Worm (Caenorhabditis elegans) whole organism, L4 larva: ENCODE data around the gene srh-19.
A peak's percentile ranks its signal among the peaks of the same experiment; 100 is the strongest.
"Not testable (repeated sequence)": the region's sequence is repeated elsewhere in the genome, so short reads cannot be mapped to it uniquely, and the experiment has no call there.

Source experiments
- Y105C5A.15 ChIP-seq: fragments of 200-800 bp; sonication (Bioruptor generic); IDR thresholded peaks from 2 replicates; pipeline ENCODE4 v1.3.6; 2022; ENCODE audit warnings: missing genetic modification characterization, missing compliant biosample characterization
- Y5F2A.4 ChIP-seq: fragments of 200-800 bp; sonication (Bioruptor generic); optimal IDR thresholded peaks from 2 replicates; lab custom pipeline; 2018; ENCODE audit warnings: mild to moderate bottlenecking, missing genetic modification characterization, missing compliant biosample characterization
- ceh-28 ChIP-seq: fragments of 150-350 bp; optimal IDR thresholded peaks from 2 replicates; lab custom pipeline; 2014; ENCODE audit warnings: missing biosample characterization, missing genetic modification reagents, missing genetic modification characterization
- ceh-62 ChIP-seq: sonication (generic microtip); optimal IDR thresholded peaks from 2 replicates; lab custom pipeline; 2017; ENCODE audit warnings: missing biosample characterization, missing genetic modification characterization
- daf-12 ChIP-seq: fragments of 150-350 bp; optimal IDR thresholded peaks from 2 replicates; lab custom pipeline; 2014; ENCODE audit warnings: missing biosample characterization, missing genetic modification reagents, missing genetic modification characterization
- daf-16 ChIP-seq, 3 experiments: sonication (generic microtip); optimal IDR thresholded peaks; 2 replicates each; lab custom pipeline; 2016 to 2017; ENCODE audit warnings: missing genetic modification characterization in 3 of 3, missing genetic modification reagents in 3 of 3, mild to moderate bottlenecking in 2 of 3, missing compliant biosample characterization in 2 of 3, missing biosample characterization in 1 of 3, moderate library complexity in 1 of 3
- dmd-6 ChIP-seq: fragments of 200-800 bp; sonication (Bioruptor generic); IDR thresholded peaks from 2 replicates; pipeline ENCODE4 v1.3.6; 2022; ENCODE audit warnings: missing genetic modification reagents, missing genetic modification characterization, missing compliant biosample characterization
- dve-1 ChIP-seq: sonication (generic microtip); optimal IDR thresholded peaks from 2 replicates; lab custom pipeline; 2017; ENCODE audit warnings: antibody characterized with exemption, mild to moderate bottlenecking, missing genetic modification characterization, missing compliant biosample characterization; ENCODE audit not compliant: insufficient read depth
- egl-43 ChIP-seq: fragments of 200-800 bp; sonication (Bioruptor generic); IDR thresholded peaks from 2 replicates; pipeline ENCODE4 v1.3.6; 2022; ENCODE audit warnings: missing genetic modification reagents, missing genetic modification characterization, missing compliant biosample characterization
- hlh-11 ChIP-seq: fragments of 200-800 bp; sonication (Bioruptor generic); optimal IDR thresholded peaks from 2 replicates; lab custom pipeline; 2018; ENCODE audit warnings: mild to moderate bottlenecking, missing genetic modification characterization, missing compliant biosample characterization
- hlh-30 ChIP-seq: sonication (generic microtip); optimal IDR thresholded peaks from 2 replicates; lab custom pipeline; 2017; ENCODE audit warnings: antibody characterized with exemption, mild to moderate bottlenecking, missing genetic modification characterization, missing compliant biosample characterization; ENCODE audit not compliant: insufficient read depth
- hmg-1.1 ChIP-seq: fragments of 200-800 bp; sonication (Bioruptor generic); IDR thresholded peaks from 2 replicates; pipeline ENCODE4 v1.3.6; 2022; ENCODE audit warnings: missing genetic modification reagents, missing genetic modification characterization, missing compliant biosample characterization
- lim-7 ChIP-seq: fragments of 200-800 bp; sonication (Bioruptor generic); IDR thresholded peaks from 2 replicates; pipeline ENCODE4 v1.3.6; 2022; ENCODE audit warnings: missing genetic modification characterization, missing compliant biosample characterization
- lin-38 ChIP-seq: fragments of 200-800 bp; sonication (Bioruptor generic); IDR thresholded peaks from 2 replicates; pipeline ENCODE4 v1.3.6; 2022; ENCODE audit warnings: missing genetic modification reagents, missing genetic modification characterization, missing compliant biosample characterization
- madf-5 ChIP-seq, 2 experiments: fragments of 200-800 bp; sonication (Bioruptor generic); IDR thresholded peaks; 2 replicates each; pipeline ENCODE4 v1.3.6; 2022; ENCODE audit warnings: missing compliant biosample characterization in 2 of 2, missing genetic modification characterization in 2 of 2
- mxl-2 ChIP-seq: fragments of 200-800 bp; sonication (Bioruptor generic); conservative IDR thresholded peaks from 2 replicates; pipeline ENCODE4 v1.3.6; 2022; ENCODE audit warnings: missing genetic modification reagents, missing genetic modification characterization, missing compliant biosample characterization
- mxl-3 ChIP-seq: fragments of 200-800 bp; sonication (Bioruptor generic); optimal IDR thresholded peaks from 2 replicates; lab custom pipeline; 2018; ENCODE audit warnings: mild to moderate bottlenecking, missing genetic modification characterization, missing compliant biosample characterization
- nhr-28 ChIP-seq: fragments of 150-350 bp; optimal IDR thresholded peaks from 2 replicates; lab custom pipeline; 2014; ENCODE audit warnings: missing biosample characterization, missing genetic modification characterization
- nhr-76 ChIP-seq: fragments of 150-350 bp; optimal IDR thresholded peaks from 2 replicates; lab custom pipeline; 2014; ENCODE audit warnings: missing biosample characterization, missing genetic modification characterization
- pha-4 ChIP-seq, 2 experiments: fragments of 150-350 bp in 1 of 2; fragments of 200-800 bp in 1 of 2; sonication (Bioruptor generic) in 1 of 2; IDR thresholded peaks in 1 of 2; optimal IDR thresholded peaks in 1 of 2; 2 replicates each; pipeline versions ENCODE4 v1.3.6 to Lab custom; 2014 to 2022; ENCODE audit warnings: missing genetic modification characterization in 2 of 2, missing genetic modification reagents in 2 of 2, missing biosample characterization in 1 of 2, missing compliant biosample characterization in 1 of 2
- pqm-1 ChIP-seq: sonication (generic microtip); optimal IDR thresholded peaks from 2 replicates; lab custom pipeline; 2017; ENCODE audit warnings: missing biosample characterization, missing genetic modification characterization
- saeg-2 ChIP-seq: fragments of 200-800 bp; sonication (Bioruptor generic); IDR thresholded peaks from 2 replicates; pipeline ENCODE4 v1.3.6; 2022; ENCODE audit warnings: missing genetic modification reagents, missing genetic modification characterization, missing compliant biosample characterization
- skn-1 ChIP-seq: fragments of 150-350 bp; optimal IDR thresholded peaks from 2 replicates; lab custom pipeline; 2014; ENCODE audit warnings: missing biosample characterization, missing genetic modification characterization
- tra-1 ChIP-seq: fragments of 200-800 bp; sonication (Bioruptor generic); IDR thresholded peaks from 2 replicates; pipeline ENCODE4 v1.3.6; 2022; ENCODE audit warnings: missing genetic modification reagents, missing genetic modification characterization, missing compliant biosample characterization
- unc-130 ChIP-seq: sonication (generic microtip); optimal IDR thresholded peaks from 2 replicates; lab custom pipeline; 2016; ENCODE audit warnings: missing genetic modification reagents, missing genetic modification characterization, missing compliant biosample characterization
- unc-62 ChIP-seq, 3 experiments: fragments of 150-350 bp in 1 of 3; sonication (generic microtip); optimal IDR thresholded peaks in 2 of 3; peaks in 1 of 3; 1 replicate in 1 of 3; 2 replicates in 2 of 3; lab custom pipeline; 2014 to 2017; ENCODE audit warnings: missing biosample characterization in 3 of 3, missing genetic modification characterization in 3 of 3, missing genetic modification reagents in 3 of 3, missing genotype in 1 of 3
- vab-7 ChIP-seq: fragments of 200-800 bp; sonication (Bioruptor generic); IDR thresholded peaks from 2 replicates; pipeline ENCODE4 v1.3.6; 2022; ENCODE audit warnings: missing genetic modification reagents, missing genetic modification characterization, missing compliant biosample characterization
- zag-1 ChIP-seq: fragments of 150-350 bp; optimal IDR thresholded peaks from 2 replicates; lab custom pipeline; 2014; ENCODE audit warnings: missing biosample characterization, missing genetic modification characterization
- zfp-2 ChIP-seq: sonication (generic microtip); optimal IDR thresholded peaks from 2 replicates; lab custom pipeline; 2016; ENCODE audit warnings: mild to moderate bottlenecking, missing genetic modification characterization, missing compliant biosample characterization

The srh-19 gene

DNA sequence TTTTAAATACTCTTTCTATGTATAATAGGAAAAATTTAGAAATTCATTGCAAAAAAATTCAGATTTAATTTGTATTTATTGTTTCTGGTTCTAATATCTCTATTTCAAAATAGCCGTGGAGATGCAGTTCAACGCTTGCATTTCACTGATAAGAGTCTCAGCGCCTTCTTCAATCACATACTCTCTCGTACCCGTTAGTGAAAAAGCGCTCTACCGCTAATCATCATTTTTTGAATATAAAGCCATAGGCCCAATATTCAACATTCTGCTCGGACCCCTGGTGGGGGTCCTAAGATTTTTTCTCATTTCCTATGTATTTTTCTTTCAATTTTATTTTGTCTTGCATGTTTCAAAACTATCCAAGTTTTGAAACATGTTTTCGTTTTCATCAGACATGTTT is 7.6 kb downstream of the srh-19 start (continued):
- no peak for TF ChIP-seq lim-7 (GFP tag; lab: Robert Waterston, UW)
- TF ChIP-seq lin-38 (GFP tag; lab: Robert Waterston, UW) = peak; percentile 55
- TF ChIP-seq Y5F2A.4 (GFP tag; lab: Kevin White, UChicago) = no peak
- no peak for TF ChIP-seq daf-16 (GFP tag; optimal IDR thresholded peaks at IDR 0.05; lab: Kevin White, UChicago)
- TF ChIP-seq daf-16 (tag; optimal IDR thresholded peaks at IDR 0.05; lab: Kevin White, UChicago) = peak; percentile 3
- TF ChIP-seq ceh-62 (tag; lab: Kevin White, UChicago) = no peak
- TF ChIP-seq skn-1 (tag; lab: Kevin White, UChicago) = no peak
- TF ChIP-seq mxl-2 = no peak
- no peak for TF ChIP-seq hlh-11
- TF ChIP-seq dve-1 = peak; percentile 28
- TF ChIP-seq hlh-30 (tag; lab: Kevin White, UChicago) = no peak
- no peak for TF ChIP-seq vab-7 (GFP tag; lab: Robert Waterston, UW)

DNA sequence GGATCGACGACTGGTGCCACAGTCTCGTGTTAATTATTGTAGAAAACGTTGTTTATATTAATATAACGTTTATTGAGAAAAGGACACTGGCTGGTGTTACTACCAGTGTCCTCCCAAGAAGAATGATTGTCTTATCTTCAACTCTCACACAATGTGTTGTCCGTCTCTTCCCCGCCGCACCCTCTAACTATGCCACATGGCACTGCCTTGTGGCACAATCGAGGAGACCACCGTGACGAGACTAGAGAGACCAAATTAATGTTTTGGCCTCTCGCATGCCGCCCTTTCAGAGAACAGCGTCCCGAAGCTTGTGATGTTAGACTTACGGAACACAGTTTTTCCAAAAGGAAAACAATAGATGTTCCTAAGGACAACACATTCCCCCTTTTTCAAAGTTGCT is 9.3 kb downstream of the srh-19 start:
- peak; percentile 21 for TF ChIP-seq nhr-28 (tag; lab: Kevin White, UChicago)
- TF ChIP-seq daf-16 (GFP tag; optimal IDR thresholded peaks at IDR 0.05; lab: Kevin White, UChicago) = not testable (repeated sequence)
- peak; percentile 17 for TF ChIP-seq daf-16 (tag; optimal IDR thresholded peaks at IDR 0.05; lab: Kevin White, UChicago)
- peak; percentile 49 for TF ChIP-seq mxl-3 (GFP tag; lab: Kevin White, UChicago)
- TF ChIP-seq hlh-30 (tag; lab: Kevin White, UChicago) = peak; percentile 32
- peak; percentile 30 for TF ChIP-seq hlh-11
- TF ChIP-seq lin-38 (GFP tag; lab: Robert Waterston, UW) = peak; percentile 27; the same call in 1 of the 2 replicates
- TF ChIP-seq hmg-1.1 (GFP tag; lab: Robert Waterston, UW) = 0 out of 2 replicates have a peak, but pooled peaks have one; percentile 19
- peak; percentile 50 for TF ChIP-seq dmd-6 (GFP tag; lab: Robert Waterston, UW)
- 0 out of 2 replicates have a peak, but pooled peaks have one; percentile 50 for TF ChIP-seq tra-1 (GFP tag; lab: Robert Waterston, UW)
- TF ChIP-seq, all 104 proteins: peak for 9; not testable (repeated sequence) for 95

DNA sequence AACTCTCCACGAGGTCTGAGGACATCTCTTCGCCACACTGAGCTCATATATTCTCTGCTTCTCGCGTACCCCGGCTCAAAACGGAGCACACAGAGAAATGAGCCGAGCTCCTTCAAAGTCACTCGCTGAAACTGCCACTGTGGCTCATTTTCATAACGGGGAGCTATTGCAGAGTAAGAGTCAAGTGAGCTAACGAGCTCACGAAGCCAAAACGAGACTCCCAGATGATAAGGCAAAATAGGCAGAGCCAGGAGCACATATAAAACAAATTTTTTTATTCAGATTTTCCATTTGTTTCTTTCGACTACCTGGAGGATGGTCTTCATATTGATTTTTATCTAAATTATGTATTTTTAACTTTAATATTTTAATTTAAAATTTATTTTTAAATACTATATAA is 11.6 kb downstream of the srh-19 start, which contains the start of gene F19G12.3:
F19G12.3 (plus strand) TSS at position 301 of the 400 bp plus-strand sequence.
- TF ChIP-seq daf-16 (GFP tag; optimal IDR thresholded peaks at IDR 0.05; lab: Kevin White, UChicago) (no peak), daf-16 (tag; optimal IDR thresholded peaks at IDR 0.05; lab: Kevin White, UChicago) (no peak), unc-62 (GFP tag; optimal IDR thresholded peaks at IDR 0.05 in 1 of 2; lab: Kevin White, UChicago) (peak in 1 of 2 experiments; percentile 87), unc-62 (tag; optimal IDR thresholded peaks at IDR 0.05; lab: Kevin White, UChicago) (no peak), nhr-76 (tag; lab: Kevin White, UChicago) (no peak), tra-1 (GFP tag; lab: Robert Waterston, UW) (no peak)

DNA sequence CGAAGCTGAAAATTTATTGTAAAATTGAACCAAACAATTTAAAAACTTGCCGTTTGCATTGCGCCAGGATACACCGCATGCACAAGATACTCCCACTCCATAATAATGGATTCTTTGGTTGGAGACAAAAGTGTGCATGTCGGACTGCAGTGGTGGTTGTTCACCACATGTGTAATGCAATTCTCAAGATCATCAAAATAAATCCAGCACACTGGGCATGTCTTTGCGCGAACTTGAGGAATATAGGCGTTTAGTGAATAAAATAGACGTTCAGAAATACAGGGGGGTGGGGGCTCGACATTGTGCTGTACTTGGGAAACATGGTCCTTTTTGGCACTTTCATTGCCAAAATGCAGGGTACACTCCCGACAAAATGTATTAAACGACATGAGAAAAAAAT is 13.5 kb downstream of the srh-19 start, which contains the start of gene F19G12.11:
F19G12.11 (minus strand) TSS at position 101 of the 400 bp plus-strand sequence.
- no peak for TF ChIP-seq daf-12
- no peak for TF ChIP-seq zfp-2 (tag; lab: Kevin White, UChicago)
- TF ChIP-seq lin-38 (GFP tag; lab: Robert Waterston, UW) = no peak
- no peak for TF ChIP-seq mxl-3 (GFP tag; lab: Kevin White, UChicago)
- no peak for TF ChIP-seq pha-4 (GFP tag; IDR thresholded peaks at IDR 0.05; lab: Robert Waterston, UW)
- TF ChIP-seq pha-4 (tag; optimal IDR thresholded peaks at IDR 0.05; lab: Kevin White, UChicago) = no peak
- no peak for TF ChIP-seq egl-43 (GFP tag; lab: Robert Waterston, UW)
- no peak for TF ChIP-seq Y105C5A.15 (GFP tag; lab: Robert Waterston, UW)
- TF ChIP-seq ceh-28 (tag; lab: Kevin White, UChicago) = no peak
- TF ChIP-seq unc-130 = no peak
- no peak for TF ChIP-seq saeg-2 (GFP tag; lab: Robert Waterston, UW)
- no peak for TF ChIP-seq zag-1 (tag; lab: Kevin White, UChicago)
- TF ChIP-seq vab-7 (GFP tag; lab: Robert Waterston, UW) = no peak
- no peak for TF ChIP-seq unc-62 (GFP tag; optimal IDR thresholded peaks at IDR 0.05 in 1 of 2; lab: Kevin White, UChicago)
- no peak for TF ChIP-seq unc-62 (tag; optimal IDR thresholded peaks at IDR 0.05; lab: Kevin White, UChicago)
- TF ChIP-seq madf-5 (GFP tag; IDR thresholded peaks at IDR 0.05; lab: Robert Waterston, UW) = no peak
- no peak for TF ChIP-seq pqm-1
- TF ChIP-seq, all 104 proteins: peak for 0
